Worm (Caenorhabditis elegans) whole organism, L1 larva: ENCODE results near the gene Y32B12A.5.

Source experiments
- C16A3.4 ChIP-seq: fragments of 150-350 bp; optimal IDR thresholded peaks from 2 replicates; lab custom pipeline; 2014; ENCODE audit warnings: missing biosample characterization, missing genetic modification characterization
- Y116A8C.19 ChIP-seq: sonication (generic microtip); optimal IDR thresholded peaks from 2 replicates; lab custom pipeline; 2016; ENCODE audit warnings: missing compliant biosample characterization, missing genetic modification characterization, borderline replicate concordance
- aly-2 ChIP-seq: fragments of 150-350 bp; optimal IDR thresholded peaks from 2 replicates; lab custom pipeline; 2014; ENCODE audit warnings: missing biosample characterization, missing genetic modification characterization
- blmp-1 ChIP-seq: fragments of 150-350 bp; optimal IDR thresholded peaks from 2 replicates; lab custom pipeline; 2014; ENCODE audit warnings: missing biosample characterization, missing genetic modification characterization
- ceh-90 ChIP-seq: sonication (generic microtip); optimal IDR thresholded peaks from 2 replicates; lab custom pipeline; 2016; ENCODE audit warnings: missing genetic modification characterization, missing compliant biosample characterization
- ces-1 ChIP-seq: fragments of 150-350 bp; optimal IDR thresholded peaks from 2 replicates; lab custom pipeline; 2014; ENCODE audit warnings: missing biosample characterization, missing genetic modification reagents, missing genetic modification characterization
- dsc-1 ChIP-seq: sonication (generic microtip); optimal IDR thresholded peaks from 2 replicates; lab custom pipeline; 2016; ENCODE audit warnings: mild to moderate bottlenecking, missing genetic modification characterization, missing compliant biosample characterization
- efl-3 ChIP-seq: fragments of 200-800 bp; sonication (Bioruptor generic); optimal IDR thresholded peaks from 2 replicates; lab custom pipeline; 2018; ENCODE audit warnings: mild to moderate bottlenecking, missing genetic modification characterization, missing compliant biosample characterization
- egl-13 ChIP-seq: sonication (generic microtip); optimal IDR thresholded peaks from 2 replicates; lab custom pipeline; 2016; ENCODE audit warnings: missing genotype, missing genetic modification reagents, missing genetic modification characterization, missing compliant biosample characterization
- egl-27 ChIP-seq, 2 experiments: fragments of 150-350 bp in 1 of 2; sonication (generic microtip); optimal IDR thresholded peaks; 3 replicates each; lab custom pipeline; 2017 to 2018; ENCODE audit warnings: missing biosample characterization in 2 of 2, missing genetic modification characterization in 2 of 2, missing genetic modification reagents in 2 of 2
- elt-2 ChIP-seq: sonication (generic microtip); optimal IDR thresholded peaks from 2 replicates; lab custom pipeline; 2016; ENCODE audit warnings: missing genetic modification characterization, mild to moderate bottlenecking, inconsistent platforms, missing compliant biosample characterization, missing genetic modification reagents
- elt-3 ChIP-seq, 6 experiments: fragments of 150-350 bp in 1 of 6; sonication (generic microtip); optimal IDR thresholded peaks; 2 replicates each; lab custom pipeline; 2017 to 2018; ENCODE audit warnings: missing biosample characterization in 6 of 6, missing genetic modification characterization in 6 of 6, inconsistent platforms in 1 of 6
- fkh-4 ChIP-seq: sonication (generic microtip); optimal IDR thresholded peaks from 2 replicates; lab custom pipeline; 2016; ENCODE audit warnings: missing compliant biosample characterization, missing genetic modification characterization, borderline replicate concordance
- fos-1 ChIP-seq: fragments of 150-350 bp; optimal IDR thresholded peaks from 2 replicates; lab custom pipeline; 2014; ENCODE audit warnings: missing biosample characterization, missing genetic modification characterization
- hlh-4 ChIP-seq: sonication (generic microtip); optimal IDR thresholded peaks from 2 replicates; lab custom pipeline; 2016; ENCODE audit warnings: mild to moderate bottlenecking, missing genetic modification characterization, missing compliant biosample characterization
- isw-1 ChIP-seq: fragments of 200-800 bp; sonication (Bioruptor generic); IDR thresholded peaks from 2 replicates; pipeline ENCODE4 v1.3.6; 2022; ENCODE audit warnings: missing genetic modification characterization, missing compliant biosample characterization
- lin-13 ChIP-seq: fragments of 150-350 bp; optimal IDR thresholded peaks from 2 replicates; lab custom pipeline; 2014; ENCODE audit warnings: missing biosample characterization, missing genetic modification reagents, missing genetic modification characterization
- lir-3 ChIP-seq: sonication (generic microtip); optimal IDR thresholded peaks from 2 replicates; lab custom pipeline; 2016; ENCODE audit warnings: mild to moderate bottlenecking, missing genetic modification characterization, moderate library complexity, missing compliant biosample characterization; ENCODE audit not compliant: poor library complexity
- lsy-2 ChIP-seq, 2 experiments: fragments of 150-350 bp; optimal IDR thresholded peaks; 2 replicates each; lab custom pipeline; 2014; ENCODE audit warnings: missing biosample characterization in 2 of 2, missing genetic modification characterization in 2 of 2
- mab-9 ChIP-seq: fragments of 200-800 bp; sonication (Bioruptor generic); IDR thresholded peaks from 2 replicates; pipeline ENCODE4 v1.3.6; 2022; ENCODE audit warnings: missing genetic modification reagents, missing genetic modification characterization, missing compliant biosample characterization
- mdl-1 ChIP-seq, 2 experiments: fragments of 150-350 bp; optimal IDR thresholded peaks; 2 replicates each; lab custom pipeline; 2014 to 2017; ENCODE audit warnings: missing biosample characterization in 2 of 2, missing genetic modification characterization in 2 of 2, inconsistent platforms in 1 of 2
- mef-2 ChIP-seq: fragments of 150-350 bp; optimal IDR thresholded peaks from 2 replicates; lab custom pipeline; 2014; ENCODE audit warnings: missing biosample characterization, missing genetic modification characterization
- mep-1 ChIP-seq: fragments of 150-350 bp; optimal IDR thresholded peaks from 2 replicates; lab custom pipeline; 2014; ENCODE audit warnings: missing biosample characterization, missing genetic modification characterization
- nhr-11 ChIP-seq: fragments of 150-350 bp; optimal IDR thresholded peaks from 2 replicates; lab custom pipeline; 2014; ENCODE audit warnings: missing biosample characterization, missing genetic modification characterization
- nhr-12 ChIP-seq: sonication (generic microtip); optimal IDR thresholded peaks from 2 replicates; lab custom pipeline; 2017; ENCODE audit warnings: missing biosample characterization, missing genetic modification characterization
- nhr-28 ChIP-seq: fragments of 150-350 bp; optimal IDR thresholded peaks from 2 replicates; lab custom pipeline; 2014; ENCODE audit warnings: missing biosample characterization, missing genetic modification characterization
- nhr-76 ChIP-seq: sonication (generic microtip); optimal IDR thresholded peaks from 2 replicates; lab custom pipeline; 2017; ENCODE audit warnings: missing biosample characterization, missing genetic modification characterization
- nhr-77 ChIP-seq: fragments of 150-350 bp; optimal IDR thresholded peaks from 2 replicates; lab custom pipeline; 2014; ENCODE audit warnings: missing biosample characterization, missing genetic modification characterization
- pax-3 ChIP-seq: fragments of 200-800 bp; sonication (Bioruptor generic); optimal IDR thresholded peaks from 2 replicates; lab custom pipeline; 2018; ENCODE audit warnings: mild to moderate bottlenecking, missing genetic modification characterization, moderate library complexity, missing compliant biosample characterization
- rnt-1 ChIP-seq: sonication (generic microtip); optimal IDR thresholded peaks from 2 replicates; lab custom pipeline; 2016; ENCODE audit warnings: mild to moderate bottlenecking, missing genetic modification characterization, moderate library complexity, missing compliant biosample characterization
- snpc-4 ChIP-seq: fragments of 150-350 bp; optimal IDR thresholded peaks from 2 replicates; lab custom pipeline; 2014; ENCODE audit warnings: missing biosample characterization, missing genetic modification characterization
- snu-23 ChIP-seq: sonication (generic microtip); optimal IDR thresholded peaks from 2 replicates; lab custom pipeline; 2016; ENCODE audit warnings: missing genetic modification characterization, missing compliant biosample characterization
- unc-30 ChIP-seq: sonication (generic microtip); optimal IDR thresholded peaks from 2 replicates; lab custom pipeline; 2017; ENCODE audit warnings: missing biosample characterization, missing genetic modification characterization
- unc-86 ChIP-seq: sonication (generic microtip); optimal IDR thresholded peaks from 2 replicates; lab custom pipeline; 2016; ENCODE audit warnings: missing genetic modification characterization, missing compliant biosample characterization
- zip-4 ChIP-seq: fragments of 200-800 bp; sonication (Bioruptor generic); optimal IDR thresholded peaks from 2 replicates; lab custom pipeline; 2018; ENCODE audit warnings: mild to moderate bottlenecking, missing genetic modification characterization, moderate library complexity, missing compliant biosample characterization
- ztf-11 ChIP-seq, 2 experiments: sonication (generic microtip); optimal IDR thresholded peaks; 2 replicates each; lab custom pipeline; 2016 to 2017; ENCODE audit warnings: missing genetic modification characterization in 2 of 2, missing biosample characterization in 1 of 2, missing compliant biosample characterization in 1 of 2

Y32B12A.5 gene

ce11 chrV:16487474-16487873, at the start of gene Y32B12A.5:
Gene Y32B12A.5 (minus strand): TSS chrV:16487574.
- TF ChIP-seq elt-2 (no peak), fos-1 (tag; lab: Kevin White, UChicago) (no peak), nhr-28 (tag; lab: Kevin White, UChicago) (no peak), efl-3 (no peak), ztf-11 (tag; optimal IDR thresholded peaks at IDR 0.05; lab: Kevin White, UChicago) (no peak), mab-9 (no peak), Y116A8C.19 (tag; lab: Kevin White, UChicago) (no peak), nhr-11 (tag; lab: Kevin White, UChicago) (no peak), snu-23 (GFP tag; lab: Kevin White, UChicago) (no peak), rnt-1 (tag; lab: Kevin White, UChicago) (no peak), unc-30 (tag; lab: Kevin White, UChicago) (no peak), unc-86 (tag; lab: Kevin White, UChicago) (no peak), ces-1 (GFP tag; lab: Kevin White, UChicago) (no peak), lir-3 (tag; lab: Kevin White, UChicago) (no peak), pax-3 (no peak), nhr-12 (no peak), ceh-90 (tag; lab: Kevin White, UChicago) (no peak), nhr-76 (no peak), mdl-1 (tag; optimal IDR thresholded peaks at IDR 0.05; lab: Kevin White, UChicago) (no peak)

ce11 chrV:16536701-16537100, 49.3 kb upstream of the Y32B12A.5 start, which contains the start of gene Y32B12B.1:
Gene Y32B12B.1 (plus strand): TSS chrV:16537001.
- TF ChIP-seq dsc-1 (tag; lab: Kevin White, UChicago) = no peak

- no peak for TF ChIP-seq fkh-4 (tag; lab: Kevin White, UChicago)
- TF ChIP-seq unc-30 (tag; lab: Kevin White, UChicago) = no peak
- no peak for TF ChIP-seq lsy-2 (tag; optimal IDR thresholded peaks at IDR 0.05; lab: Kevin White, UChicago)
- no peak for TF ChIP-seq egl-27 (tag; optimal IDR thresholded peaks at IDR 0.05; lab: Kevin White, UChicago)
- no peak for TF ChIP-seq aly-2
- no peak for TF ChIP-seq lir-3 (tag; lab: Kevin White, UChicago)
- TF ChIP-seq nhr-11 (tag; lab: Kevin White, UChicago) = no peak
- no peak for TF ChIP-seq nhr-77
- no peak for TF ChIP-seq mab-9
- TF ChIP-seq rnt-1 (tag; lab: Kevin White, UChicago) = no peak
These were observed 47.8 kb upstream of the Y32B12A.5 start, which contains the start of gene Y32B12B.8 for ce11 chrV:16535172-16535571. Gene Y32B12B.8 (plus strand): TSS chrV:16535472.

ce11 chrV:16534000-16534399, 46.6 kb upstream of the Y32B12A.5 start, which contains the start of gene cpr-2:
Gene cpr-2 (minus strand): TSS chrV:16534100.
- TF ChIP-seq elt-3 (tag; optimal IDR thresholded peaks at IDR 0.05; lab: Kevin White, UChicago) = no peak
- no peak for TF ChIP-seq snpc-4 (tag; lab: Kevin White, UChicago)
- TF ChIP-seq C16A3.4 (tag; lab: Kevin White, UChicago) = no peak
- TF ChIP-seq egl-13 (tag; lab: Kevin White, UChicago) = no peak
- no peak for TF ChIP-seq Y116A8C.19 (tag; lab: Kevin White, UChicago)
- no peak for TF ChIP-seq lin-13 (GFP tag; lab: Kevin White, UChicago)
- TF ChIP-seq pax-3 = no peak
- TF ChIP-seq blmp-1 (tag; lab: Kevin White, UChicago) = no peak
- TF ChIP-seq efl-3 = no peak
- no peak for TF ChIP-seq zip-4 (GFP tag; lab: Kevin White, UChicago)
- no peak for TF ChIP-seq mep-1

ce11 chrV:16527796-16528195, 40.4 kb upstream of the Y32B12A.5 start, which contains the start of gene F36D3.16:
Gene F36D3.16 (plus strand): TSS chrV:16528096.
- TF ChIP-seq mef-2 (tag; lab: Kevin White, UChicago) = no peak
- TF ChIP-seq isw-1 (GFP tag; lab: Robert Waterston, UW) = no peak
- TF ChIP-seq hlh-4 (tag; lab: Kevin White, UChicago) = no peak
- no peak for TF ChIP-seq nhr-11 (tag; lab: Kevin White, UChicago)
- no peak for TF ChIP-seq efl-3
- no peak for TF ChIP-seq nhr-28 (tag; lab: Kevin White, UChicago)
- TF ChIP-seq mdl-1 (tag; optimal IDR thresholded peaks at IDR 0.05; lab: Kevin White, UChicago) = no peak
